Worm (Caenorhabditis elegans) whole organism, L3 larva: ENCODE results near the gene sulp-5.

Source experiments
- R02D3.7 ChIP-seq: fragments of 150-350 bp; optimal IDR thresholded peaks from 2 replicates; lab custom pipeline; 2014; ENCODE audit warnings: missing biosample characterization, missing genetic modification characterization
- ZK546.5 ChIP-seq: sonication (generic microtip); optimal IDR thresholded peaks from 2 replicates; lab custom pipeline; 2017; ENCODE audit warnings: missing biosample characterization, missing genetic modification characterization
- aly-2 ChIP-seq: fragments of 150-350 bp; optimal IDR thresholded peaks from 2 replicates; lab custom pipeline; 2014; ENCODE audit warnings: missing biosample characterization, missing genetic modification characterization
- ama-1 ChIP-seq: fragments of 150-350 bp; optimal IDR thresholded peaks from 2 replicates; lab custom pipeline; 2018
- ceh-16 ChIP-seq: sonication (generic microtip); optimal IDR thresholded peaks from 2 replicates; lab custom pipeline; 2017; ENCODE audit warnings: missing biosample characterization, missing genetic modification characterization
- ceh-82 ChIP-seq: fragments of 150-350 bp; optimal IDR thresholded peaks from 2 replicates; lab custom pipeline; 2014; ENCODE audit warnings: missing biosample characterization, missing genetic modification characterization
- daf-12 ChIP-seq: fragments of 150-350 bp; optimal IDR thresholded peaks from 2 replicates; lab custom pipeline; 2014; ENCODE audit warnings: missing biosample characterization, missing genetic modification reagents, missing genetic modification characterization
- egl-27 ChIP-seq: sonication (generic microtip); optimal IDR thresholded peaks from 4 replicates; lab custom pipeline; 2017; ENCODE audit warnings: missing biosample characterization, missing genetic modification reagents, missing genetic modification characterization
- elt-1 ChIP-seq: fragments of 150-350 bp; optimal IDR thresholded peaks from 2 replicates; lab custom pipeline; 2014; ENCODE audit warnings: missing biosample characterization, missing genetic modification characterization
- fkh-10 ChIP-seq: sonication (generic microtip); optimal IDR thresholded peaks from 2 replicates; lab custom pipeline; 2017; ENCODE audit warnings: missing biosample characterization, missing genetic modification reagents, missing genetic modification characterization
- fkh-2 ChIP-seq: fragments of 150-350 bp; optimal IDR thresholded peaks from 2 replicates; lab custom pipeline; 2014; ENCODE audit warnings: missing biosample characterization, missing genetic modification reagents, missing genetic modification characterization
- fos-1 ChIP-seq: fragments of 150-350 bp; optimal IDR thresholded peaks from 2 replicates; lab custom pipeline; 2014; ENCODE audit warnings: missing biosample characterization, missing genetic modification characterization
- hmg-11 ChIP-seq: sonication (generic microtip); optimal IDR thresholded peaks from 2 replicates; lab custom pipeline; 2016; ENCODE audit warnings: missing genetic modification characterization, missing compliant biosample characterization
- lin-39 ChIP-seq: fragments of 150-350 bp; optimal IDR thresholded peaks from 2 replicates; lab custom pipeline; 2018; ENCODE audit warnings: missing biosample characterization, missing genetic modification reagents, missing genetic modification characterization
- lsy-12 ChIP-seq: sonication (generic microtip); optimal IDR thresholded peaks from 2 replicates; lab custom pipeline; 2016; ENCODE audit warnings: mild to moderate bottlenecking, missing genetic modification characterization, missing compliant biosample characterization
- mdl-1 ChIP-seq: fragments of 150-350 bp; optimal IDR thresholded peaks from 2 replicates; lab custom pipeline; 2014; ENCODE audit warnings: missing biosample characterization, missing genetic modification characterization
- mml-1 ChIP-seq: fragments of 150-350 bp; sonication (generic microtip); optimal IDR thresholded peaks from 3 replicates; lab custom pipeline; 2014; ENCODE audit warnings: missing biosample characterization, missing genetic modification characterization
- nfya-1 ChIP-seq: sonication (generic microtip); optimal IDR thresholded peaks from 2 replicates; lab custom pipeline; 2017; ENCODE audit warnings: missing genetic modification characterization, mild to moderate bottlenecking, missing compliant biosample characterization, antibody characterized with exemption, moderate library complexity; ENCODE audit not compliant: insufficient read depth
- nhr-11 ChIP-seq: fragments of 150-350 bp; optimal IDR thresholded peaks from 2 replicates; lab custom pipeline; 2014; ENCODE audit warnings: missing biosample characterization, missing genetic modification characterization
- nhr-12 ChIP-seq: fragments of 150-350 bp; optimal IDR thresholded peaks from 2 replicates; lab custom pipeline; 2014; ENCODE audit warnings: missing biosample characterization, missing genetic modification characterization
- nhr-23 ChIP-seq: fragments of 150-350 bp; optimal IDR thresholded peaks from 2 replicates; lab custom pipeline; 2014; ENCODE audit warnings: missing biosample characterization, missing genetic modification reagents, missing genetic modification characterization
- nhr-237 ChIP-seq: fragments of 150-350 bp; optimal IDR thresholded peaks from 2 replicates; lab custom pipeline; 2014; ENCODE audit warnings: missing biosample characterization, missing genetic modification characterization
- nhr-25 ChIP-seq: sonication (generic microtip); optimal IDR thresholded peaks from 2 replicates; lab custom pipeline; 2017; ENCODE audit warnings: missing biosample characterization, missing genetic modification characterization
- nhr-28 ChIP-seq: fragments of 150-350 bp; optimal IDR thresholded peaks from 2 replicates; lab custom pipeline; 2014; ENCODE audit warnings: missing biosample characterization, missing genetic modification characterization
- nhr-67 ChIP-seq: fragments of 150-350 bp; optimal IDR thresholded peaks from 2 replicates; lab custom pipeline; 2014; ENCODE audit warnings: missing biosample characterization, missing genetic modification characterization
- nhr-77 ChIP-seq: fragments of 150-350 bp; optimal IDR thresholded peaks from 2 replicates; lab custom pipeline; 2014; ENCODE audit warnings: missing biosample characterization, missing genetic modification characterization
- pha-4 ChIP-seq: fragments of 150-350 bp; optimal IDR thresholded peaks from 2 replicates; lab custom pipeline; 2014; ENCODE audit warnings: missing biosample characterization, missing genetic modification reagents, missing genetic modification characterization
- pqm-1 ChIP-seq: fragments of 150-350 bp; optimal IDR thresholded peaks from 2 replicates; lab custom pipeline; 2017; ENCODE audit warnings: missing biosample characterization, missing genetic modification characterization, inconsistent platforms
- sea-2 ChIP-seq: fragments of 150-350 bp; sonication (generic microtip); optimal IDR thresholded peaks from 4 replicates; lab custom pipeline; 2014; ENCODE audit warnings: missing biosample characterization, missing genetic modification reagents, missing genetic modification characterization
- skn-1 ChIP-seq: fragments of 150-350 bp; optimal IDR thresholded peaks from 2 replicates; lab custom pipeline; 2014; ENCODE audit warnings: missing biosample characterization, missing genetic modification characterization
- snpc-4 ChIP-seq: fragments of 150-350 bp; optimal IDR thresholded peaks from 2 replicates; lab custom pipeline; 2014; ENCODE audit warnings: missing biosample characterization, missing genetic modification characterization
- tbx-2 ChIP-seq: sonication (generic microtip); optimal IDR thresholded peaks from 2 replicates; lab custom pipeline; 2016; ENCODE audit warnings: mild to moderate bottlenecking, missing genetic modification characterization, missing compliant biosample characterization
- unc-39 ChIP-seq: sonication (generic microtip); optimal IDR thresholded peaks from 4 replicates; lab custom pipeline; 2017; ENCODE audit warnings: missing biosample characterization, missing genetic modification characterization
- zag-1 ChIP-seq: fragments of 150-350 bp; optimal IDR thresholded peaks from 2 replicates; lab custom pipeline; 2014; ENCODE audit warnings: missing biosample characterization, missing genetic modification characterization
- ztf-4 ChIP-seq: fragments of 150-350 bp; optimal IDR thresholded peaks from 2 replicates; lab custom pipeline; 2014; ENCODE audit warnings: missing biosample characterization, missing genetic modification characterization

Gene sulp-5

DNA sequence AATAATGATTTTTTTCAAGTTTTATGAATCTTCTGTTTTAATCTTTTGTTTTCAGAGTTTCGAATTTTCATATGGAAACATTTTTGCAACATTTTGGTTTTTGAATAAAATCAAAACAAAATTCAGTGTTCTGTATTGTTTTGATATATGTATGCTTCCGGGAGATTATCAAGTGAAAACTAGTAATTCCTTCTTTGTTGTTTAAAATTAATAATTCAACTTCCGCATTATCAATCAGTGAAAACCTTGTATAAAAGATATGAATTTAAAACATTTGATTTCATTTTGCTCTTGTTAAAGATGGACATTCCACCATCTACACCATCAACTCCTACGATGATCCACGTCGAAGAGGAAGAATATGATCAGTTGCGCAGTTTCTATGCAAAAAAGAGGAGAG, at the start of gene sulp-5:
Gene sulp-5, plus strand, starts transcription at position 301 of the 400 bp plus-strand sequence.
- TF ChIP-seq pha-4 (tag; lab: Kevin White, UChicago), result no peak

DNA sequence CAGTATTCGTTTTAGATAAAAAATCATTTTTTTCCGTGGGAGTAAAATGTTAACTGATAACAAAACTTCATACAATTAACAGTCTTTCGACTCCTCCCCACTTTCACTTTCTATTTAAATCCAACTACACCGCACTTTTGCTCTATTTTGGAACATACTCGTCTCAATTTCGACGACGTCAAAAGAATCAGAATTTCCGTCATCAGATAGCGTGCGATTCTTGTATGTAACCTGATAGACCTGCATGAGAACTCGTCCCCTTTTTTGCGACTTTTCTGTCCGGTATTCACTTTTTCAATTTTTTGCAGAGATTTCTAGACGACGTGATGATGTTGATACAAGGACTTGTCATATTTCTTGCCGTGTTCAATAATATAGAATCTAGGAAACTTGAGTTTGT, 46.5 kb upstream of the sulp-5 start, which contains the start of gene pho-8:
Gene pho-8, plus strand, starts transcription at position 301 of the 400 bp plus-strand sequence.
- TF ChIP-seq mdl-1 (no peak), nhr-11 (tag; lab: Kevin White, UChicago) (no peak), zag-1 (tag; lab: Kevin White, UChicago) (no peak), pqm-1 (tag; lab: Kevin White, UChicago) (no peak), aly-2 (no peak), fos-1 (tag; lab: Kevin White, UChicago) (no peak), snpc-4 (tag; lab: Kevin White, UChicago) (no peak), skn-1 (tag; lab: Kevin White, UChicago) (no peak), nhr-77 (tag; lab: Kevin White, UChicago) (no peak), ceh-82 (tag; lab: Kevin White, UChicago) (no peak), ama-1 (no peak), nhr-237 (tag; lab: Kevin White, UChicago) (no peak), nhr-67 (tag; lab: Kevin White, UChicago) (no peak), hmg-11 (no peak), egl-27 (tag; lab: Kevin White, UChicago) (no peak), daf-12 (tag; lab: Kevin White, UChicago) (no peak)
- TF ChIP-seq, all 47 proteins: peak for 0

DNA sequence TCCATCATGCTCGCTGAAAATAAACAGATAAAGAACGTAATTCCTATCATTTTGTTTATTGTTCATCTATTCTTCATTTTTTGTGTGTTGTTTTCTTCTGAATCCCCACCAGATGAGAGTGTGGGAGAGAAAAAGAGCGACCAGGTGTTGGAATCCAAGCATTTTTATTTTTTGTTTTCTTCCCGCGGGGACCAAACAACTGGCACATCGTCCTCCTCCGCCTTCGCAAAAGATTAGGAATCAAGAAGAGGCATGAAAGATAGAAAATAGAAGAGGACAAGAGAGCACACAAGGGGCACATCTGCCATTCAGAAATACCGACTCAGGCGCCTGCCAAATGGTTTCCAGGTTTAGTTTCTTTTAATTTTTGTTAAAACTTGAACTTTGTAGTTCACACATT, 43.8 kb upstream of the sulp-5 start, which contains the start of gene R13H4.2:
Gene R13H4.2, plus strand, starts transcription at position 319 of the 400 bp plus-strand sequence.
- TF ChIP-seq mml-1 (tag; lab: Kevin White, UChicago) (no peak), lin-39 (tag; lab: Kevin White, UChicago) (no peak), R02D3.7 (tag; lab: Kevin White, UChicago) (no peak), fos-1 (tag; lab: Kevin White, UChicago) (no peak), nhr-23 (no peak), unc-39 (tag; lab: Kevin White, UChicago) (no peak), aly-2 (no peak), sea-2 (GFP tag; lab: Kevin White, UChicago) (no peak), ceh-16 (tag; lab: Kevin White, UChicago) (no peak), lsy-12 (tag; lab: Kevin White, UChicago) (no peak), fkh-10 (GFP tag; lab: Kevin White, UChicago) (no peak), ztf-4 (no peak), skn-1 (tag; lab: Kevin White, UChicago) (no peak), zag-1 (tag; lab: Kevin White, UChicago) (no peak)

DNA sequence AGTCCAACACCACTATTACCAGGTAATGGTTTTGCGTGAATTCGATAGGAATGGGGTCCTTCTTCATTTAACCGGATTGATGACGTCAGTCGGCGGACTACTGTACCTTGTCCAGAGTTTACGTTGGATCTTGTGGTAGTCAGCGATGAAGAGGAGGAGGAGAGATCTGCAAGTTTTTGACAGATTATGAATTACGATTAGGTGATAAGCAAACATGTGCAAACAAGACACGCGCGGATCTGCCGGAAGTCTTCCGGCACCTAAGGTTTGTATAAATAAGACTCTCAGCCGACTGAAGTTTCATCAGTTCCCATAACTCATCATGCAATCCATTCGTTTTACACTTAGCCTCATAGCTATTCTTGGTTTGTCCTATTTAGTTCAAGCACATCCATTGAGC, 40.6 kb upstream of the sulp-5 start, which contains the start of gene idpb-5:
Gene idpb-5, plus strand, starts transcription at position 301 of the 400 bp plus-strand sequence.
- no peak for TF ChIP-seq nhr-67 (tag; lab: Kevin White, UChicago)
- no peak for TF ChIP-seq nhr-11 (tag; lab: Kevin White, UChicago)
- TF ChIP-seq nhr-237 (tag; lab: Kevin White, UChicago), result no peak
- no peak for TF ChIP-seq pqm-1 (tag; lab: Kevin White, UChicago)
- TF ChIP-seq elt-1 (tag; lab: Kevin White, UChicago), result no peak
- TF ChIP-seq tbx-2 (tag; lab: Kevin White, UChicago), result no peak
- TF ChIP-seq hmg-11, result no peak
- no peak for TF ChIP-seq ztf-4
- no peak for TF ChIP-seq nfya-1 (tag; lab: Kevin White, UChicago)
- TF ChIP-seq nhr-23, result no peak
- TF ChIP-seq unc-39 (tag; lab: Kevin White, UChicago), result no peak
- TF ChIP-seq nhr-28, result no peak
- no peak for TF ChIP-seq nhr-25
- TF ChIP-seq R02D3.7 (tag; lab: Kevin White, UChicago), result no peak
- TF ChIP-seq ZK546.5, result no peak
- no peak for TF ChIP-seq nhr-12 (tag; lab: Kevin White, UChicago)
- no peak for TF ChIP-seq nhr-77 (tag; lab: Kevin White, UChicago)
- TF ChIP-seq fkh-10 (GFP tag; lab: Kevin White, UChicago), result no peak
- no peak for TF ChIP-seq skn-1 (tag; lab: Kevin White, UChicago)

DNA sequence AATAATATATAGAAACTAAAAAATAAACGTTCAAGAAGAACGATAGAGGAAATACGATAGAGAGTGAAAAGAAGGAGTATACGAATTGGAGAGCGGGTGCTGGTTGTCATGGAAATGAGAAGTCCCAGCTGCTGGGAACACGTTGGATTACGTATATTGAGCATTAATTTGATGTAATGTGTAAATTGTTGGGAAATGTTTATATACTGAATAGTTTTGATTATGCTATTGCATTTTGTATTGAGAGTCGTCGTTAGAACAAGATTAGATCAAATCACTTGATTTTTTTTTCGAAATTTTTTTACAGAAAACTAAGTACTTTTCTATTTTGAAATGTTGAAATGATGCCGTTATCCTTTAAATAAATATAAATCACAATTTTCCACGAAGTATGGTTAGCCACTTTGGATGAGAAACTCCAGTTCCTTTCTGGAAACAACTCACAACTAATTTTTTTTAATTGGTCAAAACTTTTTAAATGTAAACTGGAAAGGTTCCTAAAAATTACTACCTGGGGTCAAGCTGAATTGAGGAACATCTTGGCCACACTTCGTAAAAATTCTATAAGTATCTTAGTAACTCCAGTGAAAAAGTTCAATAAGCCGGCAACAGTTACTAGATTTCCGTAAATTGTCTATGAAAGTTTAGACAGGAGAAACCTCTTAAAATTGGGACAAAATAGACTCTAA, 36.0 kb upstream of the sulp-5 start, which contains the start of gene nphp-4:
Gene nphp-4, minus strand, starts transcription at position 51 of the 689 bp plus-strand sequence.
- TF ChIP-seq nhr-12 (tag; lab: Kevin White, UChicago) (no peak), fkh-2 (no peak), nfya-1 (tag; lab: Kevin White, UChicago) (no peak), lin-39 (tag; lab: Kevin White, UChicago) (no peak)
